Fruit fly (Drosophila melanogaster): Measurements from ENCODE around the gene sowah.
A peak's percentile ranks its signal among the peaks of the same experiment; 100 is the strongest.

sowah gene

DNA sequence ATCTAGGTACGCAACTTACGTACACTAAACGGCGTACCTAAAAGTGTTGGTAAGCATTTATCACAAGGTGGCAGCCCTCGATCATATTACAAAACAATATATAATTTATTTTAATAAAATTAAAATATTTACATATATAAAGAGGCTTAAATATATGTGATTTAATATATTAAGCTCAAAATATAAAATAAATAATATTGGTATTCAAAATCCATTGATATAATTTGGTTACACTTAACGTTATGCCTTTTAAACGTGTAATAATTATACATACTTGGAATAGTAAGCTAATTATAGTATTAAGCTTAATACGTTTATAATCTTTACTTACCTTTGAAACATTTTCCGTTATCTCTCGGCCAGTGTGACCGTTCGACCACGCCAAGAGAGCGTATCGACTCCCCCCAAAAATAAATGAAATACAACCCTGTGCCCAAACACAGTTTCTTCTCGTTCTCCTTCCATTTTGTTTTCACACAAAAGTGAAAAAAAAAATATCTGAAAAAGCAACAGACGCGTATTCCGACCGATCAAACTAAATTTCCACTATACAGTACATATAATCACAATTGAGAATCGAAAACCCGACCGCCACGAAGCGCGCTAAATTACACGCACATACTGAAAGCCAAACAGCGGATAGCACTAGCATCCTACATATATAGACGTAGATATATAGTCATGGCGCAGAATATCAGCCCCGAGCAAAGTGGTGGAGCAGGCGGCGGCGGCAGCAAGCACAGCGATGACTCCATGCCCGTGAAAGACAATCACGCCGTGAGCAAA lies 68.3 kb downstream of the sowah start, which contains the start of the genes CG10646 and vih (continued):
- no peak for TF ChIP-seq bcd (GFP tag; optimal IDR thresholded peaks at IDR 0.05)
- peak; percentile 43 for TF ChIP-seq CG15269 (tag; optimal IDR thresholded peaks at IDR 0.05)
- no peak; the same call in 2 of the 3 replicates for TF ChIP-seq zfh1 (GFP tag; IDR thresholded peaks at IDR 0.05)
- no peak for TF ChIP-seq chinmo (GFP tag; IDR thresholded peaks at IDR 0.05; ENCODE audit: partially characterized antibody)
- TF ChIP-seq CG30431 (GFP tag; optimal IDR thresholded peaks at IDR 0.05), result no peak
- no peak for TF ChIP-seq run (tag; optimal IDR thresholded peaks at IDR 0.05)
- no peak for TF ChIP-seq jigr1 (GFP tag; IDR thresholded peaks at IDR 0.05)
- TF ChIP-seq exex (tag; optimal IDR thresholded peaks at IDR 0.05), result peak; percentile 26
- 0 out of 3 replicates have a peak, but pooled peaks have one; percentile 23 for TF ChIP-seq knrl (GFP tag; IDR thresholded peaks at IDR 0.05; ENCODE audit: partially characterized antibody)
- TF ChIP-seq BtbVII (GFP tag; optimal IDR thresholded peaks at IDR 0.05), result peak; percentile 38
- no peak for TF ChIP-seq Trl (optimal IDR thresholded peaks at IDR 0.05)
- peak; percentile 15 for TF ChIP-seq Trl (GFP tag; optimal IDR thresholded peaks at IDR 0.05)
- 0 out of 3 replicates have a peak, but pooled peaks have one; percentile 25 for TF ChIP-seq CG34224 (GFP tag; IDR thresholded peaks at IDR 0.05; ENCODE audit: partially characterized antibody)
- no peak for TF ChIP-seq pnt (GFP tag; optimal IDR thresholded peaks at IDR 0.05)
- 0 out of 3 replicates have a peak, but pooled peaks have one; percentile 6 for TF ChIP-seq ci (GFP tag; IDR thresholded peaks at IDR 0.05)
- TF ChIP-seq CG17912 (GFP tag; optimal IDR thresholded peaks at IDR 0.05), result no peak
- TF ChIP-seq CG6654 (GFP tag; optimal IDR thresholded peaks at IDR 0.05), result no peak
- TF ChIP-seq CG4707 (GFP tag; optimal IDR thresholded peaks at IDR 0.05), result no peak
- TF ChIP-seq CG16813 (GFP tag; IDR thresholded peaks at IDR 0.05; ENCODE audit: partially characterized antibody), result no peak
- no peak for TF ChIP-seq CG12299 (tag; optimal IDR thresholded peaks at IDR 0.05)
- TF ChIP-seq TFAM (GFP tag; optimal IDR thresholded peaks at IDR 0.05), result no peak
- no peak for TF ChIP-seq jing (GFP tag; optimal IDR thresholded peaks at IDR 0.05)
- TF ChIP-seq Sry-β (GFP tag; optimal IDR thresholded peaks at IDR 0.05), result peak; percentile 42
- TF ChIP-seq CG10267 (tag; optimal IDR thresholded peaks at IDR 0.05), result peak; percentile 91
- TF ChIP-seq slbo (GFP tag; IDR thresholded peaks at IDR 0.05), result peak; percentile 60
- no peak for TF ChIP-seq HLHmδ (GFP tag; optimal IDR thresholded peaks at IDR 0.05)
- no peak for TF ChIP-seq btn (GFP tag; optimal IDR thresholded peaks at IDR 0.05)
- TF ChIP-seq stwl (tag; optimal IDR thresholded peaks at IDR 0.05), result peak; percentile 88
- TF ChIP-seq CG3726 (GFP tag; IDR thresholded peaks at IDR 0.05), result no peak
- TF ChIP-seq aop (GFP tag; IDR thresholded peaks at IDR 0.05), result no peak
- TF ChIP-seq gfzf (GFP tag; optimal IDR thresholded peaks at IDR 0.05), result peak; percentile 71
- TF ChIP-seq ro (GFP tag; IDR thresholded peaks at IDR 0.05), result no peak
- no peak for TF ChIP-seq CG3838 (GFP tag; optimal IDR thresholded peaks at IDR 0.05)
- TF ChIP-seq sisA (GFP tag; IDR thresholded peaks at IDR 0.05), result no peak
- TF ChIP-seq wor (GFP tag; IDR thresholded peaks at IDR 0.05), result no peak
- peak; percentile 21 for TF ChIP-seq CG18619 (GFP tag; optimal IDR thresholded peaks at IDR 0.05)
- peak; percentile 96 for TF ChIP-seq MESR4 (GFP tag; optimal IDR thresholded peaks at IDR 0.05)
- no peak for TF ChIP-seq emc (GFP tag; optimal IDR thresholded peaks at IDR 0.05)
- TF ChIP-seq CG17802 (tag; optimal IDR thresholded peaks at IDR 0.05), result no peak
- peak; percentile 9 for TF ChIP-seq CG15696 (tag; optimal IDR thresholded peaks at IDR 0.05)
- no peak for TF ChIP-seq scrt (GFP tag; optimal IDR thresholded peaks at IDR 0.05)
- TF ChIP-seq CG8359 (GFP tag; optimal IDR thresholded peaks at IDR 0.05; ENCODE audit: borderline replicate concordance), result no peak
- TF ChIP-seq CG7556 (GFP tag; optimal IDR thresholded peaks at IDR 0.05), result peak; percentile 40
- peak; percentile 31 for TF ChIP-seq Dp (GFP tag; optimal IDR thresholded peaks at IDR 0.05)
- peak; percentile 74 for TF ChIP-seq Vsx1 (GFP tag; optimal IDR thresholded peaks at IDR 0.05)
- TF ChIP-seq CG8281 (tag; optimal IDR thresholded peaks at IDR 0.05), result no peak
- peak; percentile 5 for TF ChIP-seq ems (GFP tag; optimal IDR thresholded peaks at IDR 0.05)
- TF ChIP-seq Max (GFP tag; optimal IDR thresholded peaks at IDR 0.05), result peak; percentile 35
- TF ChIP-seq usp (GFP tag; optimal IDR thresholded peaks at IDR 0.05), result no peak
